Worm (Caenorhabditis elegans) whole organism, L3 larva: ENCODE data around the gene irld-44.

Experiments
- ZK546.5 ChIP-seq: sonication (generic microtip); optimal IDR thresholded peaks from 2 replicates; lab custom pipeline; 2017; ENCODE audit warnings: missing biosample characterization, missing genetic modification characterization
- aly-2 ChIP-seq: fragments of 150-350 bp; optimal IDR thresholded peaks from 2 replicates; lab custom pipeline; 2014; ENCODE audit warnings: missing biosample characterization, missing genetic modification characterization
- ceh-28 ChIP-seq: fragments of 150-350 bp; optimal IDR thresholded peaks from 2 replicates; lab custom pipeline; 2014; ENCODE audit warnings: missing biosample characterization, missing genetic modification reagents, missing genetic modification characterization
- ceh-82 ChIP-seq: fragments of 150-350 bp; optimal IDR thresholded peaks from 2 replicates; lab custom pipeline; 2014; ENCODE audit warnings: missing biosample characterization, missing genetic modification characterization
- daf-12 ChIP-seq: fragments of 150-350 bp; optimal IDR thresholded peaks from 2 replicates; lab custom pipeline; 2014; ENCODE audit warnings: missing biosample characterization, missing genetic modification reagents, missing genetic modification characterization
- egl-27 ChIP-seq: sonication (generic microtip); optimal IDR thresholded peaks from 4 replicates; lab custom pipeline; 2017; ENCODE audit warnings: missing biosample characterization, missing genetic modification reagents, missing genetic modification characterization
- egl-5 ChIP-seq: fragments of 150-350 bp; optimal IDR thresholded peaks from 2 replicates; lab custom pipeline; 2017; ENCODE audit warnings: missing biosample characterization, missing genetic modification reagents, missing genetic modification characterization, inconsistent platforms
- elt-1 ChIP-seq: fragments of 150-350 bp; optimal IDR thresholded peaks from 2 replicates; lab custom pipeline; 2014; ENCODE audit warnings: missing biosample characterization, missing genetic modification characterization
- elt-2 ChIP-seq: sonication (generic microtip); optimal IDR thresholded peaks from 2 replicates; lab custom pipeline; 2016; ENCODE audit warnings: missing genetic modification reagents, mild to moderate bottlenecking, missing genetic modification characterization, missing compliant biosample characterization
- elt-3 ChIP-seq, 3 experiments: fragments of 150-350 bp in 1 of 3; sonication (generic microtip) in 2 of 3; optimal IDR thresholded peaks; 2 replicates in 2 of 3; 4 replicates in 1 of 3; lab custom pipeline; 2014 to 2017; ENCODE audit warnings: missing biosample characterization in 3 of 3, missing genetic modification characterization in 3 of 3
- eor-1 ChIP-seq, 2 experiments: fragments of 150-350 bp; optimal IDR thresholded peaks; 2 replicates each; lab custom pipeline; 2014 to 2018; ENCODE audit warnings: missing biosample characterization in 2 of 2, missing genetic modification characterization in 2 of 2
- fkh-2 ChIP-seq: fragments of 150-350 bp; optimal IDR thresholded peaks from 2 replicates; lab custom pipeline; 2014; ENCODE audit warnings: missing biosample characterization, missing genetic modification reagents, missing genetic modification characterization
- fos-1 ChIP-seq: fragments of 150-350 bp; optimal IDR thresholded peaks from 2 replicates; lab custom pipeline; 2014; ENCODE audit warnings: missing biosample characterization, missing genetic modification characterization
- jun-1 ChIP-seq: fragments of 150-350 bp; optimal IDR thresholded peaks from 2 replicates; lab custom pipeline; 2014; ENCODE audit warnings: missing biosample characterization, missing genetic modification reagents, missing genetic modification characterization
- lin-15B ChIP-seq: fragments of 150-350 bp; optimal IDR thresholded peaks from 2 replicates; lab custom pipeline; 2014; ENCODE audit warnings: missing biosample characterization, missing genetic modification characterization
- lin-39 ChIP-seq: fragments of 150-350 bp; optimal IDR thresholded peaks from 2 replicates; lab custom pipeline; 2018; ENCODE audit warnings: missing biosample characterization, missing genetic modification reagents, missing genetic modification characterization
- lsy-12 ChIP-seq: sonication (generic microtip); optimal IDR thresholded peaks from 2 replicates; lab custom pipeline; 2016; ENCODE audit warnings: mild to moderate bottlenecking, missing genetic modification characterization, missing compliant biosample characterization
- mdl-1 ChIP-seq: fragments of 150-350 bp; optimal IDR thresholded peaks from 2 replicates; lab custom pipeline; 2014; ENCODE audit warnings: missing biosample characterization, missing genetic modification characterization
- mml-1 ChIP-seq: fragments of 150-350 bp; sonication (generic microtip); optimal IDR thresholded peaks from 3 replicates; lab custom pipeline; 2014; ENCODE audit warnings: missing biosample characterization, missing genetic modification characterization
- nfya-1 ChIP-seq: sonication (generic microtip); optimal IDR thresholded peaks from 2 replicates; lab custom pipeline; 2017; ENCODE audit warnings: missing genetic modification characterization, mild to moderate bottlenecking, missing compliant biosample characterization, antibody characterized with exemption, moderate library complexity; ENCODE audit not compliant: insufficient read depth
- nhr-11 ChIP-seq: fragments of 150-350 bp; optimal IDR thresholded peaks from 2 replicates; lab custom pipeline; 2014; ENCODE audit warnings: missing biosample characterization, missing genetic modification characterization
- nhr-12 ChIP-seq: fragments of 150-350 bp; optimal IDR thresholded peaks from 2 replicates; lab custom pipeline; 2014; ENCODE audit warnings: missing biosample characterization, missing genetic modification characterization
- nhr-23 ChIP-seq: fragments of 150-350 bp; optimal IDR thresholded peaks from 2 replicates; lab custom pipeline; 2014; ENCODE audit warnings: missing biosample characterization, missing genetic modification reagents, missing genetic modification characterization
- nhr-25 ChIP-seq: sonication (generic microtip); optimal IDR thresholded peaks from 2 replicates; lab custom pipeline; 2017; ENCODE audit warnings: missing biosample characterization, missing genetic modification characterization
- nhr-28 ChIP-seq: fragments of 150-350 bp; optimal IDR thresholded peaks from 2 replicates; lab custom pipeline; 2014; ENCODE audit warnings: missing biosample characterization, missing genetic modification characterization
- nhr-43 ChIP-seq: sonication (generic microtip); optimal IDR thresholded peaks from 2 replicates; lab custom pipeline; 2016; ENCODE audit warnings: mild to moderate bottlenecking, missing genetic modification characterization, missing compliant biosample characterization; ENCODE audit not compliant: poor library complexity, severe bottlenecking
- nhr-67 ChIP-seq: fragments of 150-350 bp; optimal IDR thresholded peaks from 2 replicates; lab custom pipeline; 2014; ENCODE audit warnings: missing biosample characterization, missing genetic modification characterization
- pha-4 ChIP-seq: fragments of 150-350 bp; optimal IDR thresholded peaks from 2 replicates; lab custom pipeline; 2014; ENCODE audit warnings: missing biosample characterization, missing genetic modification reagents, missing genetic modification characterization
- pqm-1 ChIP-seq: fragments of 150-350 bp; optimal IDR thresholded peaks from 2 replicates; lab custom pipeline; 2017; ENCODE audit warnings: missing biosample characterization, missing genetic modification characterization, inconsistent platforms
- sea-2 ChIP-seq: fragments of 150-350 bp; sonication (generic microtip); optimal IDR thresholded peaks from 4 replicates; lab custom pipeline; 2014; ENCODE audit warnings: missing biosample characterization, missing genetic modification reagents, missing genetic modification characterization
- skn-1 ChIP-seq: fragments of 150-350 bp; optimal IDR thresholded peaks from 2 replicates; lab custom pipeline; 2014; ENCODE audit warnings: missing biosample characterization, missing genetic modification characterization
- snpc-4 ChIP-seq: fragments of 150-350 bp; optimal IDR thresholded peaks from 2 replicates; lab custom pipeline; 2014; ENCODE audit warnings: missing biosample characterization, missing genetic modification characterization
- tbx-2 ChIP-seq: sonication (generic microtip); optimal IDR thresholded peaks from 2 replicates; lab custom pipeline; 2016; ENCODE audit warnings: mild to moderate bottlenecking, missing genetic modification characterization, missing compliant biosample characterization
- unc-39 ChIP-seq: sonication (generic microtip); optimal IDR thresholded peaks from 4 replicates; lab custom pipeline; 2017; ENCODE audit warnings: missing biosample characterization, missing genetic modification characterization
- unc-62 ChIP-seq: fragments of 150-350 bp; sonication (generic microtip); optimal IDR thresholded peaks from 4 replicates; lab custom pipeline; 2014; ENCODE audit warnings: missing biosample characterization, missing genetic modification reagents, missing genetic modification characterization
- ztf-11 ChIP-seq: fragments of 150-350 bp; optimal IDR thresholded peaks from 2 replicates; lab custom pipeline; 2014; ENCODE audit warnings: missing biosample characterization, missing genetic modification characterization
- ztf-4 ChIP-seq: fragments of 150-350 bp; optimal IDR thresholded peaks from 2 replicates; lab custom pipeline; 2014; ENCODE audit warnings: missing biosample characterization, missing genetic modification characterization

The irld-44 gene

DNA sequence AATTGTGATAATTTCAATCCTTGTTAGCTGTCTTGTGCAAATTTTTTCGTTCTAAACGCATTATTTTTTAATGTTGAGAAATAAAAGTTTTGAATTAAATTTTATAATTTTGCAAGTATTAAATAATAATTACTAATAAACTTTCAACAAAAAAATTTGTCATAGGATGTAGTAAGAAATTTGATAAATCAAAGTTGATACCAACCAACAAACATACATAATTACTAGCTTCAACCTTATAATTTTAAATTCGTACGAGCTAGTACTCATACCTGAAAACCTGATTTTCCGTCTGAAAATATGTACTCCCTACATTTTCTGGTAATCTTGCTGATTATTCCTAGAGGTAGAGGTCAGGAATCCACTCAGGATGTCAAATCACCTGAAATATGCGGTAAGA lies at the start of gene irld-44:
irld-44 (plus strand) TSS at position 301 of the 400 bp plus-strand sequence.
- TF ChIP-seq lin-39 (tag; lab: Kevin White, UChicago): no peak
- TF ChIP-seq jun-1 (tag; lab: Kevin White, UChicago): no peak
- no peak for TF ChIP-seq nhr-43
- TF ChIP-seq nhr-23 (tag; lab: Kevin White, UChicago): no peak
- TF ChIP-seq lin-15B: no peak
- TF ChIP-seq elt-1: no peak
- no peak for TF ChIP-seq unc-62 (GFP tag; lab: Kevin White, UChicago)
- no peak for TF ChIP-seq nfya-1 (tag; lab: Kevin White, UChicago)
- TF ChIP-seq unc-39: no peak
- no peak for TF ChIP-seq sea-2 (GFP tag; lab: Kevin White, UChicago)
- TF ChIP-seq eor-1 (tag; optimal IDR thresholded peaks at IDR 0.05; lab: Kevin White, UChicago): no peak
- TF ChIP-seq ztf-11 (tag; lab: Kevin White, UChicago): no peak
- no peak for TF ChIP-seq egl-27
- no peak for TF ChIP-seq ceh-28 (tag; lab: Kevin White, UChicago)
- TF ChIP-seq aly-2 (tag; lab: Kevin White, UChicago): no peak
- TF ChIP-seq nhr-67 (tag; lab: Kevin White, UChicago): no peak
- no peak for TF ChIP-seq ZK546.5
- TF ChIP-seq, all 47 proteins: peak for 0

DNA sequence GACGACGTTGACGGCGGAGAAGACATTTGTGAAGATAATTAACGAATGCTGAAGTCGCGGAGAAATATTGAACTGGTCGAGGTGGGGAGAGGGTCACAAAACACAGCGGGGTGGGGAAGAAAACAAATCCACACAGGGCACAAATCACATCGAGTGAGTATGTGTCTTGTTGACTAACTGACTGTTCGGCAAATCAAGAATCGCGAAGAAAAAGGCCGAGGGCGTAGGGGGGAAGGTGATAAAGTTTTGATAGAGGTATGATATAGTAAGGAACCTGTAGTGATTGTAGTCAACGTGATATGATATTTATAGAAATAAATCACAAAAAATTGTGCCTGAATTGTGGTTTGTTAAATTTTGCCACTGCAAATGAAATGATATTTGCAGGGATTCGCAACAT lies 43.4 kb upstream of the irld-44 start, which contains the start of gene nhr-178:
nhr-178 (minus strand) TSS at position 164 of the 400 bp plus-strand sequence.
- TF ChIP-seq ceh-28 (tag; lab: Kevin White, UChicago): peak; percentile 49
- no peak for TF ChIP-seq ztf-4
- peak; percentile 79 for TF ChIP-seq pqm-1
- peak; percentile 15 for TF ChIP-seq nhr-23 (tag; lab: Kevin White, UChicago)
- peak; percentile 13 for TF ChIP-seq mdl-1
- peak; percentile 86 for TF ChIP-seq elt-2 (tag; lab: Kevin White, UChicago)
- peak; percentile 59 for TF ChIP-seq jun-1 (tag; lab: Kevin White, UChicago)
- no peak for TF ChIP-seq fos-1 (tag; lab: Kevin White, UChicago)
- no peak for TF ChIP-seq nhr-28 (tag; lab: Kevin White, UChicago)
- TF ChIP-seq elt-1: no peak
- no peak for TF ChIP-seq aly-2 (tag; lab: Kevin White, UChicago)
- peak; percentile 34 for TF ChIP-seq pha-4
- peak; percentile 9 for TF ChIP-seq nhr-25 (tag; lab: Kevin White, UChicago)

DNA sequence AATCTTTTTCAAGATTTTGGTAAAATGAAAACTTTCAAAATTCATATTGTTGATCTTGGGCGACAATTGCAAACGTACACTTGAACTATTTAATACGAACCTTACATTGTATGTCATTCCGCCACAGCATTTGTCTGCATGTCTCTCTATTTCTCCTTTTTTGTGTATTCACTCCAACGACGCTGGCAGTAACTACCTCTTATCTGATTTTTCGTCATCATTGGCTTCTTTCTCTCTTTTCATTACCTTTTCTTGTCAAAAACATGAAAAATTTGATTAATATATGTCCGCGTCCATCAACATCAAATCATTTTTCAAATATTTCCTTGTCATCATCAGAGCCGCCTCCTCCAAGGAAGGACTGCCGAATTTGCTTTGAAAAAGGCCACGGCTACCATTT lies 41.0 kb upstream of the irld-44 start, which contains the start of gene nhr-177:
nhr-177 (plus strand) TSS at position 167 of the 400 bp plus-strand sequence.
- peak; percentile 18 for TF ChIP-seq pqm-1
- TF ChIP-seq mml-1 (tag; lab: Kevin White, UChicago): no peak
- peak; percentile 34 for TF ChIP-seq elt-1
- TF ChIP-seq skn-1: peak; percentile 61
- TF ChIP-seq elt-2 (tag; lab: Kevin White, UChicago): peak; percentile 70

- TF ChIP-seq pqm-1: no peak
These were observed 39.6 kb upstream of the irld-44 start for ce11 chrV:1611570-1611969.

DNA sequence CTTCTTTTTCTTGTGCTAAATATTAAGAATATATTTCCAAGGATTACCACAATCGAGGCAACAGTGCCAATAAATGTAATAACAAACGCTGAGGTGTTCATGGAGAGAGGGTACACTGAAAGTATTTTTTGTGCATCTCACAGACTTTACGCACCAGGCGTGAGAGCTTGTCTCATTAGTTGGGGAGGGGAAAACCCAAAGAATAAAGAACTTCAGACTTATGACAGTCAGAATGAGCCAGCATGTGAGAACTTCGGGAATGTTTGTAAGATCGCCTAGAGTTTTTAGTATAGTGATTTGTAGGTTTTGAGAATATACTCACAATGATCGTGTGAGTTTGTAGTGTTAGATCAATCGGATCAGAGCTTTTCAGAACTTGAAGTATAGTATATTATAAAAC lies 36.4 kb upstream of the irld-44 start, which contains the start of gene srbc-41:
srbc-41 (minus strand) TSS at position 101 of the 400 bp plus-strand sequence.
- no peak for TF ChIP-seq aly-2 (tag; lab: Kevin White, UChicago)
- TF ChIP-seq nhr-43: no peak
- TF ChIP-seq elt-1: no peak
- no peak for TF ChIP-seq mdl-1
- no peak for TF ChIP-seq ceh-28 (tag; lab: Kevin White, UChicago)
- TF ChIP-seq lin-39 (tag; lab: Kevin White, UChicago): no peak
- no peak for TF ChIP-seq egl-5 (tag; lab: Kevin White, UChicago)
- TF ChIP-seq daf-12 (tag; lab: Kevin White, UChicago): no peak
- no peak for TF ChIP-seq elt-3 (tag; optimal IDR thresholded peaks at IDR 0.05; lab: Kevin White, UChicago)
- TF ChIP-seq pha-4: no peak
- TF ChIP-seq pqm-1: no peak
- no peak for TF ChIP-seq fkh-2 (tag; lab: Kevin White, UChicago)
- TF ChIP-seq sea-2 (GFP tag; lab: Kevin White, UChicago): no peak
- no peak for TF ChIP-seq nfya-1 (tag; lab: Kevin White, UChicago)
- no peak for TF ChIP-seq nhr-11 (tag; lab: Kevin White, UChicago)
- TF ChIP-seq snpc-4 (tag; lab: Kevin White, UChicago): no peak
- TF ChIP-seq tbx-2 (tag; lab: Kevin White, UChicago): no peak
- no peak for TF ChIP-seq lsy-12 (tag; lab: Kevin White, UChicago)
- TF ChIP-seq nhr-12 (tag; lab: Kevin White, UChicago): no peak
- TF ChIP-seq ceh-82 (tag; lab: Kevin White, UChicago): no peak
